Worm (Caenorhabditis elegans) whole organism, L1 larva: ENCODE measurements around the gene lat-2.
A peak's percentile ranks its signal among the peaks of the same experiment; 100 is the strongest.

Source experiments
- F16B12.6 ChIP-seq: fragments of 150-350 bp; optimal IDR thresholded peaks from 2 replicates; lab custom pipeline; 2014; ENCODE audit warnings: missing biosample characterization, missing genetic modification characterization
- alr-1 ChIP-seq: fragments of 200-800 bp; sonication (Bioruptor generic); optimal IDR thresholded peaks from 2 replicates; lab custom pipeline; 2018; ENCODE audit warnings: borderline replicate concordance, mild to moderate bottlenecking, missing genetic modification characterization, missing compliant biosample characterization
- aly-2 ChIP-seq: fragments of 150-350 bp; optimal IDR thresholded peaks from 2 replicates; lab custom pipeline; 2014; ENCODE audit warnings: missing biosample characterization, missing genetic modification characterization
- ama-1 ChIP-seq: fragments of 150-350 bp; optimal IDR thresholded peaks from 2 replicates; lab custom pipeline; 2014
- blmp-1 ChIP-seq: fragments of 150-350 bp; optimal IDR thresholded peaks from 2 replicates; lab custom pipeline; 2014; ENCODE audit warnings: missing biosample characterization, missing genetic modification characterization
- ceh-63 ChIP-seq: fragments of 200-800 bp; sonication (Bioruptor generic); optimal IDR thresholded peaks from 2 replicates; lab custom pipeline; 2018; ENCODE audit warnings: mild to moderate bottlenecking, missing genetic modification characterization, missing compliant biosample characterization
- ceh-82 ChIP-seq, 3 experiments: fragments of 150-350 bp in 1 of 3; sonication (generic microtip) in 2 of 3; optimal IDR thresholded peaks; 2 replicates each; lab custom pipeline; 2014 to 2017; ENCODE audit warnings: missing biosample characterization in 3 of 3, missing genetic modification characterization in 3 of 3
- ceh-90 ChIP-seq: sonication (generic microtip); optimal IDR thresholded peaks from 2 replicates; lab custom pipeline; 2016; ENCODE audit warnings: missing genetic modification characterization, missing compliant biosample characterization
- dsc-1 ChIP-seq: sonication (generic microtip); optimal IDR thresholded peaks from 2 replicates; lab custom pipeline; 2016; ENCODE audit warnings: mild to moderate bottlenecking, missing genetic modification characterization, missing compliant biosample characterization
- efl-3 ChIP-seq: fragments of 200-800 bp; sonication (Bioruptor generic); optimal IDR thresholded peaks from 2 replicates; lab custom pipeline; 2018; ENCODE audit warnings: mild to moderate bottlenecking, missing genetic modification characterization, missing compliant biosample characterization
- egl-13 ChIP-seq: sonication (generic microtip); optimal IDR thresholded peaks from 2 replicates; lab custom pipeline; 2016; ENCODE audit warnings: missing genotype, missing genetic modification reagents, missing genetic modification characterization, missing compliant biosample characterization
- elt-2 ChIP-seq: sonication (generic microtip); optimal IDR thresholded peaks from 2 replicates; lab custom pipeline; 2016; ENCODE audit warnings: missing genetic modification characterization, mild to moderate bottlenecking, inconsistent platforms, missing compliant biosample characterization, missing genetic modification reagents
- fkh-10 ChIP-seq: sonication (generic microtip); optimal IDR thresholded peaks from 2 replicates; lab custom pipeline; 2017; ENCODE audit warnings: missing biosample characterization, missing genetic modification reagents, missing genetic modification characterization
- fkh-4 ChIP-seq: sonication (generic microtip); optimal IDR thresholded peaks from 2 replicates; lab custom pipeline; 2016; ENCODE audit warnings: missing compliant biosample characterization, missing genetic modification characterization, borderline replicate concordance
- fkh-8 ChIP-seq: sonication (generic microtip); optimal IDR thresholded peaks from 2 replicates; lab custom pipeline; 2016; ENCODE audit warnings: mild to moderate bottlenecking, missing genetic modification characterization, missing compliant biosample characterization
- fos-1 ChIP-seq: fragments of 150-350 bp; optimal IDR thresholded peaks from 2 replicates; lab custom pipeline; 2014; ENCODE audit warnings: missing biosample characterization, missing genetic modification characterization
- hlh-4 ChIP-seq: sonication (generic microtip); optimal IDR thresholded peaks from 2 replicates; lab custom pipeline; 2016; ENCODE audit warnings: mild to moderate bottlenecking, missing genetic modification characterization, missing compliant biosample characterization
- irx-1 ChIP-seq: sonication (generic microtip); optimal IDR thresholded peaks from 2 replicates; lab custom pipeline; 2016; ENCODE audit warnings: missing genetic modification characterization, missing compliant biosample characterization
- isw-1 ChIP-seq: fragments of 200-800 bp; sonication (Bioruptor generic); IDR thresholded peaks from 2 replicates; pipeline ENCODE4 v1.3.6; 2022; ENCODE audit warnings: missing genetic modification characterization, missing compliant biosample characterization
- jun-1 ChIP-seq: fragments of 150-350 bp; optimal IDR thresholded peaks from 2 replicates; lab custom pipeline; 2014; ENCODE audit warnings: missing biosample characterization, missing genetic modification reagents, missing genetic modification characterization
- lin-13 ChIP-seq: fragments of 150-350 bp; optimal IDR thresholded peaks from 2 replicates; lab custom pipeline; 2014; ENCODE audit warnings: missing biosample characterization, missing genetic modification reagents, missing genetic modification characterization
- lin-39 ChIP-seq: fragments of 150-350 bp; optimal IDR thresholded peaks from 2 replicates; lab custom pipeline; 2014; ENCODE audit warnings: missing biosample characterization, missing genetic modification reagents, missing genetic modification characterization
- lir-3 ChIP-seq: sonication (generic microtip); optimal IDR thresholded peaks from 2 replicates; lab custom pipeline; 2016; ENCODE audit warnings: mild to moderate bottlenecking, missing genetic modification characterization, moderate library complexity, missing compliant biosample characterization; ENCODE audit not compliant: poor library complexity
- mdl-1 ChIP-seq, 2 experiments: fragments of 150-350 bp; optimal IDR thresholded peaks; 2 replicates each; lab custom pipeline; 2014 to 2017; ENCODE audit warnings: missing biosample characterization in 2 of 2, missing genetic modification characterization in 2 of 2, inconsistent platforms in 1 of 2
- mep-1 ChIP-seq: fragments of 150-350 bp; optimal IDR thresholded peaks from 2 replicates; lab custom pipeline; 2014; ENCODE audit warnings: missing biosample characterization, missing genetic modification characterization
- nhr-19 ChIP-seq: fragments of 200-800 bp; sonication (Bioruptor generic); conservative IDR thresholded peaks from 2 replicates; pipeline ENCODE4 v1.3.6; 2022; ENCODE audit warnings: missing genetic modification characterization, missing compliant biosample characterization
- nhr-237 ChIP-seq: fragments of 150-350 bp; optimal IDR thresholded peaks from 2 replicates; lab custom pipeline; 2014; ENCODE audit warnings: missing biosample characterization, missing genetic modification characterization
- nhr-28 ChIP-seq: fragments of 150-350 bp; optimal IDR thresholded peaks from 2 replicates; lab custom pipeline; 2014; ENCODE audit warnings: missing biosample characterization, missing genetic modification characterization
- nhr-47 ChIP-seq: sonication (generic microtip); optimal IDR thresholded peaks from 2 replicates; lab custom pipeline; 2016; ENCODE audit warnings: mild to moderate bottlenecking, missing genetic modification characterization, moderate library complexity, missing compliant biosample characterization
- nhr-71 ChIP-seq: sonication (generic microtip); optimal IDR thresholded peaks from 2 replicates; lab custom pipeline; 2016; ENCODE audit warnings: mild to moderate bottlenecking, missing genetic modification characterization, moderate library complexity, missing compliant biosample characterization
- nhr-76 ChIP-seq: sonication (generic microtip); optimal IDR thresholded peaks from 2 replicates; lab custom pipeline; 2017; ENCODE audit warnings: missing biosample characterization, missing genetic modification characterization
- nhr-84 ChIP-seq: sonication (generic microtip); optimal IDR thresholded peaks from 2 replicates; lab custom pipeline; 2017; ENCODE audit warnings: missing biosample characterization, missing genetic modification characterization
- nhr-90 ChIP-seq: sonication (generic microtip); optimal IDR thresholded peaks from 2 replicates; lab custom pipeline; 2016; ENCODE audit warnings: mild to moderate bottlenecking, missing genetic modification characterization, missing compliant biosample characterization; ENCODE audit not compliant: poor library complexity
- pag-3 ChIP-seq: sonication (generic microtip); optimal IDR thresholded peaks from 2 replicates; lab custom pipeline; 2017; ENCODE audit warnings: missing genetic modification characterization, mild to moderate bottlenecking, missing compliant biosample characterization, antibody characterized with exemption, borderline replicate concordance; ENCODE audit not compliant: insufficient read depth
- pax-3 ChIP-seq: fragments of 200-800 bp; sonication (Bioruptor generic); optimal IDR thresholded peaks from 2 replicates; lab custom pipeline; 2018; ENCODE audit warnings: mild to moderate bottlenecking, missing genetic modification characterization, moderate library complexity, missing compliant biosample characterization
- rnt-1 ChIP-seq: sonication (generic microtip); optimal IDR thresholded peaks from 2 replicates; lab custom pipeline; 2016; ENCODE audit warnings: mild to moderate bottlenecking, missing genetic modification characterization, moderate library complexity, missing compliant biosample characterization
- skn-1 ChIP-seq: fragments of 150-350 bp; optimal IDR thresholded peaks from 2 replicates; lab custom pipeline; 2014; ENCODE audit warnings: missing biosample characterization, missing genetic modification characterization
- swsn-7 ChIP-seq: sonication (generic microtip); optimal IDR thresholded peaks from 2 replicates; lab custom pipeline; 2016; ENCODE audit warnings: missing genetic modification characterization, missing compliant biosample characterization
- tlp-1 ChIP-seq: fragments of 150-350 bp; optimal IDR thresholded peaks from 2 replicates; lab custom pipeline; 2014; ENCODE audit warnings: missing biosample characterization, missing genetic modification characterization
- unc-30 ChIP-seq: sonication (generic microtip); optimal IDR thresholded peaks from 2 replicates; lab custom pipeline; 2017; ENCODE audit warnings: missing biosample characterization, missing genetic modification characterization
- unc-62 ChIP-seq: fragments of 150-350 bp; optimal IDR thresholded peaks from 2 replicates; lab custom pipeline; 2014; ENCODE audit warnings: missing biosample characterization, missing genetic modification reagents, missing genetic modification characterization
- unc-86 ChIP-seq: sonication (generic microtip); optimal IDR thresholded peaks from 2 replicates; lab custom pipeline; 2016; ENCODE audit warnings: missing genetic modification characterization, missing compliant biosample characterization
- zag-1 ChIP-seq: fragments of 150-350 bp; optimal IDR thresholded peaks from 2 replicates; lab custom pipeline; 2014; ENCODE audit warnings: missing biosample characterization, missing genetic modification characterization
- ztf-11 ChIP-seq, 2 experiments: sonication (generic microtip); optimal IDR thresholded peaks; 2 replicates each; lab custom pipeline; 2016 to 2017; ENCODE audit warnings: missing genetic modification characterization in 2 of 2, missing biosample characterization in 1 of 2, missing compliant biosample characterization in 1 of 2

lat-2 gene

ce11 chrII:4376295-4377172 lies 17.7 kb downstream of the lat-2 start, which contains the start of gene ntl-2 (continued):
- TF ChIP-seq pax-3 (tag; lab: Kevin White, UChicago), result peak; percentile 97
- TF ChIP-seq nhr-76, result no peak
- peak; percentile 37 for TF ChIP-seq aly-2 (tag; lab: Kevin White, UChicago)
- TF ChIP-seq dsc-1, result peak; percentile 88
- TF ChIP-seq lin-13, result peak; percentile 97
- peak; percentile 87 for TF ChIP-seq egl-13 (tag; lab: Kevin White, UChicago)
- TF ChIP-seq nhr-19 (GFP tag; lab: Robert Waterston, UW), result peak; percentile 95
- peak; percentile 60 to 96 for TF ChIP-seq mdl-1 (tag; optimal IDR thresholded peaks at IDR 0.05; lab: Kevin White, UChicago)
- peak; percentile 85 for TF ChIP-seq lir-3
- no peak for TF ChIP-seq zag-1
- peak; percentile 96 for TF ChIP-seq rnt-1 (tag; lab: Kevin White, UChicago)
- TF ChIP-seq tlp-1 (tag; lab: Kevin White, UChicago), result no peak
- TF ChIP-seq hlh-4 (tag; lab: Kevin White, UChicago), result no peak
- peak; percentile 33 for TF ChIP-seq ceh-90 (tag; lab: Kevin White, UChicago)
- TF ChIP-seq isw-1 (GFP tag; lab: Robert Waterston, UW), result peak; percentile 94
- TF ChIP-seq mep-1 (tag; lab: Kevin White, UChicago), result peak; percentile 96
- TF ChIP-seq nhr-84, result no peak
- peak; percentile 95 for TF ChIP-seq unc-86 (tag; lab: Kevin White, UChicago)
- TF ChIP-seq lin-39, result peak; percentile 77
- TF ChIP-seq elt-2, result peak; percentile 98
- no peak for TF ChIP-seq pag-3 (tag; lab: Kevin White, UChicago)
- peak; percentile 66 for TF ChIP-seq F16B12.6 (tag; lab: Kevin White, UChicago)
- peak; percentile 94 for TF ChIP-seq ceh-63 (GFP tag; lab: Kevin White, UChicago)
- TF ChIP-seq jun-1, result peak; percentile 95
- peak; percentile 98 for TF ChIP-seq nhr-71 (tag; lab: Kevin White, UChicago)
- TF ChIP-seq fkh-8 (tag; lab: Kevin White, UChicago), result peak; percentile 99
- TF ChIP-seq fkh-10 (GFP tag; lab: Kevin White, UChicago), result peak; percentile 88
- peak; percentile 71 for TF ChIP-seq efl-3 (GFP tag; lab: Kevin White, UChicago)
- peak in 1 of 2 experiments; percentile 76 for TF ChIP-seq ztf-11 (tag; optimal IDR thresholded peaks at IDR 0.05; lab: Kevin White, UChicago)
- no peak for TF ChIP-seq nhr-28 (tag; lab: Kevin White, UChicago)
- peak; percentile 16 for TF ChIP-seq ama-1 (lab: Kevin White, UChicago)
- peak; percentile 92 for TF ChIP-seq skn-1
- TF ChIP-seq unc-62 (GFP tag; lab: Kevin White, UChicago), result no peak
- peak; percentile 97 for TF ChIP-seq nhr-47 (tag; lab: Kevin White, UChicago)
- TF ChIP-seq nhr-237 (tag; lab: Kevin White, UChicago), result peak; percentile 88
- peak; percentile 95 for TF ChIP-seq swsn-7 (tag; lab: Kevin White, UChicago)
- peak; percentile 88 for TF ChIP-seq irx-1 (tag; lab: Kevin White, UChicago)
- TF ChIP-seq unc-30 (tag; lab: Kevin White, UChicago), result no peak
- peak; percentile 89 to 97 (median 91) for TF ChIP-seq ceh-82 (tag; optimal IDR thresholded peaks at IDR 0.05; lab: Kevin White, UChicago)
- TF ChIP-seq alr-1, result no peak
- TF ChIP-seq nhr-90 (tag; lab: Kevin White, UChicago), result peak; percentile 92
- TF ChIP-seq fos-1 (tag; lab: Kevin White, UChicago), result peak; percentile 86
- TF ChIP-seq blmp-1 (tag; lab: Kevin White, UChicago), result peak; percentile 59
- peak; percentile 23 for TF ChIP-seq fkh-4
